Fruit fly (Drosophila melanogaster) whole organism, pupa: Measurements from ENCODE around the gene Pde6.

Source experiments
- CG10348 ChIP-seq: fragments of 200-800 bp; sonication (Bioruptor generic); IDR thresholded peaks from 2 replicates; pipeline ENCODE4 v1.3.6; 2022; ENCODE audit warnings: missing biosample characterization, missing genetic modification characterization
- CG12605 ChIP-seq: fragments of 200-800 bp; sonication (Bioruptor generic); IDR thresholded peaks from 2 replicates; pipeline ENCODE4 v1.3.6; 2022; ENCODE audit warnings: missing biosample characterization, missing genetic modification characterization
- CG13204 ChIP-seq: fragments of 200-800 bp; sonication (Bioruptor generic); optimal IDR thresholded peaks from 2 replicates; lab custom pipeline; 2018; ENCODE audit warnings: missing biosample characterization, mild to moderate bottlenecking, missing genetic modification characterization, moderate library complexity
- CG14655 ChIP-seq: fragments of 200-800 bp; sonication (Bioruptor generic); optimal IDR thresholded peaks from 3 replicates; lab custom pipeline; 2017; ENCODE audit warnings: mild to moderate bottlenecking, missing biosample characterization, missing genetic modification reagents, missing genetic modification characterization
- CG15710 ChIP-seq: fragments of 200-800 bp; sonication (Bioruptor generic); optimal IDR thresholded peaks from 2 replicates; lab custom pipeline; 2018; ENCODE audit warnings: missing biosample characterization, mild to moderate bottlenecking, missing genetic modification characterization, moderate library complexity
- CG32121 ChIP-seq: fragments of 200-800 bp; sonication (Bioruptor generic); IDR thresholded peaks from 2 replicates; pipeline ENCODE4 v1.3.6; 2022; ENCODE audit warnings: missing biosample characterization, missing genetic modification characterization
- CG34367 ChIP-seq: fragments of 200-800 bp; sonication (Bioruptor generic); optimal IDR thresholded peaks from 2 replicates; lab custom pipeline; 2018; ENCODE audit warnings: missing biosample characterization, mild to moderate bottlenecking, missing genetic modification characterization
- CG8159 ChIP-seq: fragments of 200-800 bp; sonication (Bioruptor generic); optimal IDR thresholded peaks from 3 replicates; lab custom pipeline; 2018; ENCODE audit warnings: missing biosample characterization, mild to moderate bottlenecking, missing genetic modification characterization, moderate library complexity
- EcR ChIP-seq: fragments of 200-800 bp; sonication (Bioruptor generic); optimal IDR thresholded peaks from 3 replicates; lab custom pipeline; 2019; ENCODE audit warnings: missing biosample characterization, missing genetic modification characterization, mild to moderate bottlenecking, moderate library complexity, missing genetic modification reagents
- Snoo ChIP-seq: fragments of 200-800 bp; sonication (Bioruptor generic); optimal IDR thresholded peaks from 3 replicates; lab custom pipeline; 2017; ENCODE audit warnings: missing biosample characterization, mild to moderate bottlenecking, missing genetic modification characterization, inconsistent platforms
- fd96Ca ChIP-seq: fragments of 200-800 bp; sonication (Bioruptor generic); IDR thresholded peaks from 3 replicates; pipeline ENCODE4 v1.3.6; 2022; ENCODE audit warnings: missing biosample characterization, missing genetic modification characterization
- rn ChIP-seq: fragments of 200-800 bp; sonication (Bioruptor generic); IDR thresholded peaks from 2 replicates; pipeline ENCODE4 v1.3.6; 2022; ENCODE audit warnings: missing biosample characterization, missing genetic modification characterization

DNA sequence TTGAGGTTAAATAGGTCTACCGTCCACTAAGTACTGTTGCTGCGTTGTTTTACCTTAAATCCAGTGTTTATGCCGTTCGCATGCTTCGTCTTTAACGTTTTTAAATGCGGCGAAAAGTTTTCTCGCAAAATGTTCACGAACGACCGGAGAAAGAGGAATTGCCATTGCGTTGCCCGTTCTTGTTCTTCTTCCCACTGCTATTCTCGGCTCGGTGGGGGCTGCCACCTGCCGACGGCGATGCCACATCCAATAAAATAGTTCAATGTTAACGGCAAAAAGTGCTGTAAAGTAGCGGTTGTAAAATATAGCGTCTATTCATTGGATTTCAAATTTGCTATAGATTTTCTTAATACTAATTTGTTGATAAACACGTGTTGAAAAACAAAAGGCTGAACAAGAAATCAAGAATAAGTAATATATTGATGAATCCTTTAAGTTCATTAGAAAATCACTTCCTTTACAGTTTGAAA is 17.6 kb upstream of the Pde6 start, which contains the start of gene CG7987:
- TF ChIP-seq CG14655 (GFP tag; lab: Kevin White, UChicago) (no peak), CG32121 (GFP tag; lab: Robert Waterston, UW) (no peak), CG34367 (tag; lab: Kevin White, UChicago) (no peak), Snoo (no peak), rn (GFP tag; lab: Robert Waterston, UW) (no peak), CG12605 (GFP tag; lab: Robert Waterston, UW) (no peak), fd96Ca (GFP tag; lab: Robert Waterston, UW) (no peak), CG8159 (tag; lab: Kevin White, UChicago) (no peak), CG10348 (no peak), CG15710 (tag; lab: Kevin White, UChicago) (no peak), CG13204 (GFP tag; lab: Kevin White, UChicago) (no peak), EcR (GFP tag; lab: Kevin White, UChicago) (no peak)
